Worm (Caenorhabditis elegans) whole organism, L1 larva: ENCODE data around the gene lec-1.
A peak's percentile ranks its signal among the peaks of the same experiment; 100 is the strongest.

ENCODE experiments used
- C16A3.4 ChIP-seq: fragments of 150-350 bp; optimal IDR thresholded peaks from 2 replicates; lab custom pipeline; 2014; ENCODE audit warnings: missing biosample characterization, missing genetic modification characterization
- aly-2 ChIP-seq: fragments of 150-350 bp; optimal IDR thresholded peaks from 2 replicates; lab custom pipeline; 2014; ENCODE audit warnings: missing biosample characterization, missing genetic modification characterization
- ama-1 ChIP-seq: fragments of 150-350 bp; optimal IDR thresholded peaks from 2 replicates; lab custom pipeline; 2014
- ceh-63 ChIP-seq: fragments of 200-800 bp; sonication (Bioruptor generic); optimal IDR thresholded peaks from 2 replicates; lab custom pipeline; 2018; ENCODE audit warnings: mild to moderate bottlenecking, missing genetic modification characterization, missing compliant biosample characterization
- ceh-8 ChIP-seq: fragments of 200-800 bp; sonication (Bioruptor generic); optimal IDR thresholded peaks from 2 replicates; lab custom pipeline; 2018; ENCODE audit warnings: mild to moderate bottlenecking, missing genetic modification characterization, moderate library complexity, missing compliant biosample characterization
- ceh-82 ChIP-seq, 3 experiments: fragments of 150-350 bp in 1 of 3; sonication (generic microtip) in 2 of 3; optimal IDR thresholded peaks; 2 replicates each; lab custom pipeline; 2014 to 2017; ENCODE audit warnings: missing biosample characterization in 3 of 3, missing genetic modification characterization in 3 of 3
- ceh-90 ChIP-seq: sonication (generic microtip); optimal IDR thresholded peaks from 2 replicates; lab custom pipeline; 2016; ENCODE audit warnings: missing genetic modification characterization, missing compliant biosample characterization
- dpl-1 ChIP-seq, 3 experiments: fragments of 150-350 bp in 2 of 3; sonication (generic microtip) in 1 of 3; optimal IDR thresholded peaks; 2 replicates each; lab custom pipeline; 2014 to 2017; ENCODE audit warnings: missing biosample characterization in 3 of 3, missing genetic modification characterization in 3 of 3, missing genetic modification reagents in 3 of 3
- efl-1 ChIP-seq, 4 experiments: fragments of 150-350 bp; optimal IDR thresholded peaks in 3 of 4; peaks in 1 of 4; 1 replicate in 1 of 4; 2 replicates in 3 of 4; lab custom pipeline; 2014; ENCODE audit warnings: missing biosample characterization in 2 of 4, missing genetic modification characterization in 2 of 4, missing genetic modification reagents in 2 of 4
- efl-3 ChIP-seq: fragments of 200-800 bp; sonication (Bioruptor generic); optimal IDR thresholded peaks from 2 replicates; lab custom pipeline; 2018; ENCODE audit warnings: mild to moderate bottlenecking, missing genetic modification characterization, missing compliant biosample characterization
- egl-13 ChIP-seq: sonication (generic microtip); optimal IDR thresholded peaks from 2 replicates; lab custom pipeline; 2016; ENCODE audit warnings: missing genotype, missing genetic modification reagents, missing genetic modification characterization, missing compliant biosample characterization
- elt-2 ChIP-seq: sonication (generic microtip); optimal IDR thresholded peaks from 2 replicates; lab custom pipeline; 2016; ENCODE audit warnings: missing genetic modification characterization, mild to moderate bottlenecking, inconsistent platforms, missing compliant biosample characterization, missing genetic modification reagents
- elt-3 ChIP-seq, 6 experiments: fragments of 150-350 bp in 1 of 6; sonication (generic microtip); optimal IDR thresholded peaks; 2 replicates each; lab custom pipeline; 2017 to 2018; ENCODE audit warnings: missing biosample characterization in 6 of 6, missing genetic modification characterization in 6 of 6, inconsistent platforms in 1 of 6
- fkh-10 ChIP-seq: sonication (generic microtip); optimal IDR thresholded peaks from 2 replicates; lab custom pipeline; 2017; ENCODE audit warnings: missing biosample characterization, missing genetic modification reagents, missing genetic modification characterization
- fkh-8 ChIP-seq: sonication (generic microtip); optimal IDR thresholded peaks from 2 replicates; lab custom pipeline; 2016; ENCODE audit warnings: mild to moderate bottlenecking, missing genetic modification characterization, missing compliant biosample characterization
- fos-1 ChIP-seq: fragments of 150-350 bp; optimal IDR thresholded peaks from 2 replicates; lab custom pipeline; 2014; ENCODE audit warnings: missing biosample characterization, missing genetic modification characterization
- grh-1 ChIP-seq: fragments of 200-800 bp; sonication (Bioruptor generic); IDR thresholded peaks from 2 replicates; pipeline ENCODE4 v1.3.6; 2022; ENCODE audit warnings: missing genetic modification reagents, missing genetic modification characterization, missing compliant biosample characterization
- hlh-17 ChIP-seq: fragments of 200-800 bp; sonication (Bioruptor generic); optimal IDR thresholded peaks from 2 replicates; lab custom pipeline; 2018; ENCODE audit warnings: missing genetic modification characterization, mild to moderate bottlenecking, missing compliant biosample characterization, moderate library complexity, borderline replicate concordance
- hpl-2 ChIP-seq: fragments of 150-350 bp; optimal IDR thresholded peaks from 2 replicates; lab custom pipeline; 2014; ENCODE audit warnings: missing biosample characterization, missing genetic modification reagents, missing genetic modification characterization
- irx-1 ChIP-seq: sonication (generic microtip); optimal IDR thresholded peaks from 2 replicates; lab custom pipeline; 2016; ENCODE audit warnings: missing genetic modification characterization, missing compliant biosample characterization
- isw-1 ChIP-seq: fragments of 200-800 bp; sonication (Bioruptor generic); IDR thresholded peaks from 2 replicates; pipeline ENCODE4 v1.3.6; 2022; ENCODE audit warnings: missing genetic modification characterization, missing compliant biosample characterization
- lin-14 ChIP-seq: fragments of 200-800 bp; sonication (Bioruptor generic); optimal IDR thresholded peaks from 2 replicates; lab custom pipeline; 2018; ENCODE audit warnings: mild to moderate bottlenecking, missing genetic modification characterization, moderate library complexity, missing compliant biosample characterization
- lin-35 ChIP-seq, 2 experiments: fragments of 150-350 bp; optimal IDR thresholded peaks; 2 replicates each; lab custom pipeline; 2014; ENCODE audit warnings: missing biosample characterization in 2 of 2, missing genetic modification characterization in 2 of 2, missing genetic modification reagents in 2 of 2
- mdl-1 ChIP-seq, 2 experiments: fragments of 150-350 bp; optimal IDR thresholded peaks; 2 replicates each; lab custom pipeline; 2014 to 2017; ENCODE audit warnings: missing biosample characterization in 2 of 2, missing genetic modification characterization in 2 of 2, inconsistent platforms in 1 of 2
- mep-1 ChIP-seq: fragments of 150-350 bp; optimal IDR thresholded peaks from 2 replicates; lab custom pipeline; 2014; ENCODE audit warnings: missing biosample characterization, missing genetic modification characterization
- nhr-19 ChIP-seq: fragments of 200-800 bp; sonication (Bioruptor generic); conservative IDR thresholded peaks from 2 replicates; pipeline ENCODE4 v1.3.6; 2022; ENCODE audit warnings: missing genetic modification characterization, missing compliant biosample characterization
- nhr-237 ChIP-seq: fragments of 150-350 bp; optimal IDR thresholded peaks from 2 replicates; lab custom pipeline; 2014; ENCODE audit warnings: missing biosample characterization, missing genetic modification characterization
- nhr-47 ChIP-seq: sonication (generic microtip); optimal IDR thresholded peaks from 2 replicates; lab custom pipeline; 2016; ENCODE audit warnings: mild to moderate bottlenecking, missing genetic modification characterization, moderate library complexity, missing compliant biosample characterization
- nhr-71 ChIP-seq: sonication (generic microtip); optimal IDR thresholded peaks from 2 replicates; lab custom pipeline; 2016; ENCODE audit warnings: mild to moderate bottlenecking, missing genetic modification characterization, moderate library complexity, missing compliant biosample characterization
- nhr-77 ChIP-seq: fragments of 150-350 bp; optimal IDR thresholded peaks from 2 replicates; lab custom pipeline; 2014; ENCODE audit warnings: missing biosample characterization, missing genetic modification characterization
- nhr-84 ChIP-seq: sonication (generic microtip); optimal IDR thresholded peaks from 2 replicates; lab custom pipeline; 2017; ENCODE audit warnings: missing biosample characterization, missing genetic modification characterization
- nhr-85 ChIP-seq: sonication (generic microtip); peaks from one replicate; lab custom pipeline; 2016; ENCODE audit warnings: missing genetic modification characterization, inconsistent platforms, missing compliant biosample characterization
- nhr-90 ChIP-seq: sonication (generic microtip); optimal IDR thresholded peaks from 2 replicates; lab custom pipeline; 2016; ENCODE audit warnings: mild to moderate bottlenecking, missing genetic modification characterization, missing compliant biosample characterization; ENCODE audit not compliant: poor library complexity
- pag-3 ChIP-seq: sonication (generic microtip); optimal IDR thresholded peaks from 2 replicates; lab custom pipeline; 2017; ENCODE audit warnings: missing genetic modification characterization, mild to moderate bottlenecking, missing compliant biosample characterization, antibody characterized with exemption, borderline replicate concordance; ENCODE audit not compliant: insufficient read depth
- pax-3 ChIP-seq: fragments of 200-800 bp; sonication (Bioruptor generic); optimal IDR thresholded peaks from 2 replicates; lab custom pipeline; 2018; ENCODE audit warnings: mild to moderate bottlenecking, missing genetic modification characterization, moderate library complexity, missing compliant biosample characterization
- pqm-1 ChIP-seq: sonication (generic microtip); optimal IDR thresholded peaks from 3 replicates; lab custom pipeline; 2017; ENCODE audit warnings: missing biosample characterization, missing genetic modification characterization
- rnt-1 ChIP-seq: sonication (generic microtip); optimal IDR thresholded peaks from 2 replicates; lab custom pipeline; 2016; ENCODE audit warnings: mild to moderate bottlenecking, missing genetic modification characterization, moderate library complexity, missing compliant biosample characterization
- skn-1 ChIP-seq: fragments of 150-350 bp; optimal IDR thresholded peaks from 2 replicates; lab custom pipeline; 2014; ENCODE audit warnings: missing biosample characterization, missing genetic modification characterization
- snpc-4 ChIP-seq: fragments of 150-350 bp; optimal IDR thresholded peaks from 2 replicates; lab custom pipeline; 2014; ENCODE audit warnings: missing biosample characterization, missing genetic modification characterization
- snu-23 ChIP-seq: sonication (generic microtip); optimal IDR thresholded peaks from 2 replicates; lab custom pipeline; 2016; ENCODE audit warnings: missing genetic modification characterization, missing compliant biosample characterization
- sptf-1 ChIP-seq: fragments of 150-350 bp; optimal IDR thresholded peaks from 2 replicates; lab custom pipeline; 2014; ENCODE audit warnings: missing biosample characterization, missing genetic modification characterization
- swsn-7 ChIP-seq: sonication (generic microtip); optimal IDR thresholded peaks from 2 replicates; lab custom pipeline; 2016; ENCODE audit warnings: missing genetic modification characterization, missing compliant biosample characterization
- tlp-1 ChIP-seq: fragments of 150-350 bp; optimal IDR thresholded peaks from 2 replicates; lab custom pipeline; 2014; ENCODE audit warnings: missing biosample characterization, missing genetic modification characterization
- unc-130 ChIP-seq: fragments of 150-350 bp; optimal IDR thresholded peaks from 2 replicates; lab custom pipeline; 2017; ENCODE audit warnings: missing biosample characterization, missing genetic modification characterization, inconsistent platforms
- unc-86 ChIP-seq: sonication (generic microtip); optimal IDR thresholded peaks from 2 replicates; lab custom pipeline; 2016; ENCODE audit warnings: missing genetic modification characterization, missing compliant biosample characterization
- zag-1 ChIP-seq: fragments of 150-350 bp; optimal IDR thresholded peaks from 2 replicates; lab custom pipeline; 2014; ENCODE audit warnings: missing biosample characterization, missing genetic modification characterization
- ztf-4 ChIP-seq: fragments of 150-350 bp; optimal IDR thresholded peaks from 2 replicates; lab custom pipeline; 2014; ENCODE audit warnings: missing biosample characterization, missing genetic modification characterization

The lec-1 gene

ce11 chrII:13187188-13187587, 8.2 kb upstream of the lec-1 start, which contains the start of gene mecr-1 (continued):
- no peak for TF ChIP-seq fos-1 (tag; lab: Kevin White, UChicago)
- TF ChIP-seq mep-1 (tag; lab: Kevin White, UChicago): no peak
- TF ChIP-seq elt-3 (tag; optimal IDR thresholded peaks at IDR 0.05; lab: Kevin White, UChicago): peak in 1 of 6 experiments; percentile 20
- TF ChIP-seq aly-2 (tag; lab: Kevin White, UChicago): no peak
- peak; percentile 5 for TF ChIP-seq nhr-90 (tag; lab: Kevin White, UChicago)
- no peak for TF ChIP-seq nhr-237 (tag; lab: Kevin White, UChicago)
- no peak for TF ChIP-seq nhr-84 (tag; lab: Kevin White, UChicago)
- no peak for TF ChIP-seq fkh-10 (GFP tag; lab: Kevin White, UChicago)
- TF ChIP-seq hlh-17: no peak
- TF ChIP-seq C16A3.4 (tag; lab: Kevin White, UChicago): no peak
- TF ChIP-seq efl-3 (GFP tag; lab: Kevin White, UChicago): no peak
- no peak for TF ChIP-seq grh-1
- TF ChIP-seq unc-86 (tag; lab: Kevin White, UChicago): no peak
- TF ChIP-seq dpl-1 (GFP tag; optimal IDR thresholded peaks at IDR 0.05; lab: Kevin White, UChicago): peak; percentile 43 to 65 (median 64)
- TF ChIP-seq fkh-8 (tag; lab: Kevin White, UChicago): peak; percentile 15
- TF ChIP-seq ceh-8 (GFP tag; lab: Kevin White, UChicago): no peak
- TF ChIP-seq ama-1: no peak
- TF ChIP-seq hpl-2 (GFP tag; lab: Kevin White, UChicago): no peak
- TF ChIP-seq ceh-82 (tag; optimal IDR thresholded peaks at IDR 0.05; lab: Kevin White, UChicago): peak in 2 of 3 experiments; percentile 23 to 36
- TF ChIP-seq ceh-63 (GFP tag; lab: Kevin White, UChicago): no peak
- no peak for TF ChIP-seq pqm-1 (tag; lab: Kevin White, UChicago)
- TF ChIP-seq tlp-1 (tag; lab: Kevin White, UChicago): no peak
- no peak for TF ChIP-seq egl-13
- TF ChIP-seq skn-1: peak; percentile 32
- TF ChIP-seq nhr-77: no peak
- TF ChIP-seq lin-14 (GFP tag; lab: Kevin White, UChicago): no peak
- 0 out of 2 replicates have a peak, but pooled peaks have one; percentile 18 for TF ChIP-seq isw-1 (GFP tag; lab: Robert Waterston, UW)
- no peak for TF ChIP-seq sptf-1

DNA sequence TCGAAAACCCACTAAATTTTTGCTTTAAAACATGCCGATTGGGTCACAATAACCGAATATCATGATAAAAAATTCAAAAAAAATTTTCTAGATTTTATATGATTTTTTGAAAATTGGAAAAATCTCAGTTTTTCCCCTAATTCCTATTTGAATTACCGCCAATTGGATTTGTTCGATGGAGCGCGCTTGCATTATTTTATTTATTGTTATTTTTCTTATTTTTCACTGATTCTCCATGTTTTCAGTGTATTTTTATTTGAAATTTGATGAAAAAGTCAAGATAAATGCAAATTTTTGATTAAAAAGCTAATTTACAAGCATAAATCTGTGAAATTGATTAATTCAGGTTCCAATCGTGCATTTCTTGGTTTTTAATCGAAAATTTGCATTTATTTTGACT, 7.3 kb upstream of the lec-1 start:
- TF ChIP-seq nhr-19 (GFP tag; lab: Robert Waterston, UW) (no peak), zag-1 (tag; lab: Kevin White, UChicago) (no peak), sptf-1 (no peak), efl-1 (optimal IDR thresholded peaks at IDR 0.05; lab: Kevin White, UChicago) (no peak), efl-1 (GFP tag; optimal IDR thresholded peaks at IDR 0.05 in 1 of 2; lab: Kevin White, UChicago) (peak; percentile 48 to 94), dpl-1 (GFP tag; optimal IDR thresholded peaks at IDR 0.05; lab: Kevin White, UChicago) (peak in 1 of 3 experiments; percentile 3), ceh-90 (tag; lab: Kevin White, UChicago) (no peak), elt-2 (tag; lab: Kevin White, UChicago) (no peak), nhr-90 (tag; lab: Kevin White, UChicago) (no peak), pqm-1 (tag; lab: Kevin White, UChicago) (no peak)

DNA sequence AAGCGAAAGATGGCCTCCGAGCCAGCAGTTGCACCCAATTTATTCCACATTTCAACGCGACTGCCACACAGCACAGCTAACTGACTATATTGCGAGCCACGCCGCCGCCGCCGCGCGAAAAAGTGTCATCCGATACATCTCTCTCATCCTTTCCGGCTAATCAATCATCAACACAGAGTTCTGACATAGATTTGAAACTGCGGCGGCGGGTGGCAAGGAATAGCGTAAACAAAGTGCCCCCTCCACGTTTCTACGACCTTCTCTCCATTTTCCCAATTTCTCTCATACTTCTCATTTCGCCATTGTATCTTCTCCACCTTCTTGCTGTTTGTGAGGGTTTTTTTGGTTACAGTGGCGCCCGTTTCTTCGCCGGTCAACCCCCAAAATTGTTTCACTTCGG, 6.0 kb upstream of the lec-1 start:
- TF ChIP-seq nhr-85 (tag; lab: Kevin White, UChicago) (peak; percentile 74), lin-35 (GFP tag; optimal IDR thresholded peaks at IDR 0.05; lab: Kevin White, UChicago) (peak; percentile 35 to 41), efl-1 (optimal IDR thresholded peaks at IDR 0.05; lab: Kevin White, UChicago) (peak in 1 of 2 experiments; percentile 27), efl-1 (GFP tag; optimal IDR thresholded peaks at IDR 0.05 in 1 of 2; lab: Kevin White, UChicago) (peak; percentile 41 to 94), swsn-7 (peak; percentile 23), snpc-4 (tag; lab: Kevin White, UChicago) (peak; percentile 5), nhr-71 (peak; percentile 56), pag-3 (tag; lab: Kevin White, UChicago) (peak; percentile 65), efl-3 (GFP tag; lab: Kevin White, UChicago) (no peak), nhr-90 (tag; lab: Kevin White, UChicago) (peak; percentile 37), nhr-19 (GFP tag; lab: Robert Waterston, UW) (peak; percentile 25; the same call in 1 of the 2 replicates), aly-2 (tag; lab: Kevin White, UChicago) (no peak), lin-14 (GFP tag; lab: Kevin White, UChicago) (peak; percentile 92), elt-3 (tag; optimal IDR thresholded peaks at IDR 0.05; lab: Kevin White, UChicago) (peak in 1 of 6 experiments; percentile 27), mdl-1 (tag; optimal IDR thresholded peaks at IDR 0.05; lab: Kevin White, UChicago) (peak in 1 of 2 experiments; percentile 64), rnt-1 (peak; percentile 41), snu-23 (peak; percentile 61), nhr-47 (tag; lab: Kevin White, UChicago) (peak; percentile 5), ceh-82 (tag; optimal IDR thresholded peaks at IDR 0.05; lab: Kevin White, UChicago) (peak in 1 of 3 experiments; percentile 1), unc-130 (tag; lab: Kevin White, UChicago) (peak; percentile 18), irx-1 (peak; percentile 25), dpl-1 (GFP tag; optimal IDR thresholded peaks at IDR 0.05; lab: Kevin White, UChicago) (peak in 2 of 3 experiments; percentile 22 to 32), ztf-4 (tag; lab: Kevin White, UChicago) (no peak), pax-3 (tag; lab: Kevin White, UChicago) (no peak)
